Worm (Caenorhabditis elegans) whole organism, midembryonic: ENCODE data around the gene T22G5.1.

Source experiments
- T22C8.4 ChIP-seq: fragments of 200-800 bp; sonication (Bioruptor generic); IDR thresholded peaks from 2 replicates; pipeline ENCODE4 v1.3.6; 2022; ENCODE audit warnings: missing genetic modification characterization, missing compliant biosample characterization
- cog-1 ChIP-seq: sonication (generic microtip); optimal IDR thresholded peaks from 2 replicates; lab custom pipeline; 2016; ENCODE audit warnings: missing genetic modification characterization, missing compliant biosample characterization
- flt-1 ChIP-seq: fragments of 200-800 bp; sonication (Bioruptor generic); IDR thresholded peaks from 2 replicates; pipeline ENCODE4 v1.3.6; 2022; ENCODE audit warnings: missing genetic modification characterization, missing compliant biosample characterization
- klf-2 ChIP-seq: fragments of 200-800 bp; sonication (Bioruptor generic); conservative IDR thresholded peaks from 2 replicates; pipeline ENCODE4 v1.3.6; 2022; ENCODE audit warnings: missing genetic modification reagents, missing genetic modification characterization, missing compliant biosample characterization
- med-1 ChIP-seq: sonication (generic microtip); optimal IDR thresholded peaks from 2 replicates; lab custom pipeline; 2017; ENCODE audit warnings: missing genetic modification characterization, mild to moderate bottlenecking, missing compliant biosample characterization, antibody characterized with exemption, missing genetic modification reagents; ENCODE audit not compliant: insufficient read depth
- ref-1 ChIP-seq: fragments of 200-800 bp; sonication (Bioruptor generic); conservative IDR thresholded peaks from 2 replicates; pipeline ENCODE4 v1.3.6; 2022; ENCODE audit warnings: missing genetic modification reagents, missing genetic modification characterization, missing compliant biosample characterization
- tab-1 ChIP-seq: fragments of 200-800 bp; sonication (Bioruptor generic); IDR thresholded peaks from 2 replicates; pipeline ENCODE4 v1.3.6; 2022; ENCODE audit warnings: missing genetic modification characterization, missing compliant biosample characterization
- ztf-23 ChIP-seq: fragments of 200-800 bp; sonication (Bioruptor generic); IDR thresholded peaks from 2 replicates; pipeline ENCODE4 v1.3.6; 2022; ENCODE audit warnings: missing genetic modification reagents, missing genetic modification characterization, missing compliant biosample characterization
- ztf-29 ChIP-seq: fragments of 200-800 bp; sonication (Bioruptor generic); IDR thresholded peaks from 2 replicates; pipeline ENCODE4 v1.3.6; 2022; ENCODE audit warnings: missing genetic modification reagents, missing genetic modification characterization, missing compliant biosample characterization

The T22G5.1 gene

DNA sequence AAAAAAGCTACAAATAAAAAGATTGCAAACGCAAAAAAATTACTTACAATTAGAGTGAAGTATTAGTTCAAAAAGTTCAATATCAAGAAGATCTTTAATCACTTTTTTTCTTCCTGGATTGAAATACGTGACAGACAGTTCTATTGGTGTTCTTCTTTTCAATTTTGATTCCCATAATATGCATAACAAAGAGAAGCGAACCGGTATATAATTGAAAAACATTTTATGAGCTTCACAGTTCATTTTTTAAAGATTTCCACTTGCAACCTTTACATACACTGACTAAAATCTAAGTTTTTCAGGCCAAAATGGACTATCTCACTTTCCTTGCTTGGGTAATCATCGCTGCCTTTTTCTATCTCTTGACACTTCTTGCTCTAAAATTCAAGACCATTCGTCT, at the start of gene T22G5.1:
T22G5.1 (plus strand) TSS at position 301 of the 400 bp plus-strand sequence.
- TF ChIP-seq med-1 (GFP tag; lab: Kevin White, UChicago): no peak
- TF ChIP-seq ref-1 (GFP tag; lab: Robert Waterston, UW): no peak
- TF ChIP-seq T22C8.4 (GFP tag; lab: Robert Waterston, UW): no peak
- no peak for TF ChIP-seq tab-1 (GFP tag; lab: Robert Waterston, UW)

DNA sequence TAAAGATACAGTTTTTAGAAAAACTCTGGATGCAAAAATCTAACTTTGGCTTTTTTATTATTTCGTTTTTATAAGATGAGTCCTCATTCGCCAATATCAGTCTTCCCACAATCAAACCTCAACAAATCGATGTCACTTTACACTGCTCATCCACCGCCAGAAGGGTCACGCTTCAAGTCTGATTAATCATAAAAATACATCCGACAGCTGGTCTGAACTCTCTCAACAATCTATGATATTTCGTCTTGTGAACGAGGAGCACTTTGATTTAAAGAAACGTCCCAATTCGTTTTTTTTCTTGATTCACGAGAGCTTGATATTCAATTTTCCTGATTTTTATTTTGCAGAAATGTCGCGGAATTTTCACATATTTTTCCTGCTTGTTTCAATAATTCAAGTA, 48.7 kb upstream of the T22G5.1 start, which contains the start of gene nrf-5:
nrf-5 (plus strand) TSS at position 348 of the 400 bp plus-strand sequence.
- TF ChIP-seq ztf-23 (no peak), ref-1 (GFP tag; lab: Robert Waterston, UW) (no peak), klf-2 (GFP tag; lab: Robert Waterston, UW) (no peak), med-1 (GFP tag; lab: Kevin White, UChicago) (no peak), flt-1 (GFP tag; lab: Robert Waterston, UW) (no peak), ztf-29 (GFP tag; lab: Robert Waterston, UW) (no peak), T22C8.4 (GFP tag; lab: Robert Waterston, UW) (no peak), tab-1 (GFP tag; lab: Robert Waterston, UW) (no peak)

DNA sequence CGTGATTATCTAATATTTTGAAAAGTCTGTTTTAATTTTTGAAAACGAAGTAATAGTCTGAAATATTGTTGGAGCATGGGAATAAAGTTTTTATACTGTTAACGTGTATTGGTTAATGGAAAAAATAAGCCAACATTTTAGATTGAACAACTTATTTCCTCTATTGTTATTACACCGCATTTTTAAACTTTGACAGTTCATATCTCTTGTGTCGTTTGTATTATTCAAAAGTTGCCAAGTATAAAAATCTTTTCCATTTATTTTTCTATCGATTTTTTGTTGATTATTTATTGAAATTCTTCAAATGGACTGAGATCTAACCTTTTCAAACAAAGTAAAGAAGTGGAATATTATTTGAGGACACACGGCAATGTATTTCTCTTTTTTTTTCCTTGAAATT, 45.8 kb upstream of the T22G5.1 start, which contains the start of gene str-165:
str-165 (plus strand) TSS at position 301 of the 400 bp plus-strand sequence.
- no peak for TF ChIP-seq T22C8.4 (GFP tag; lab: Robert Waterston, UW)
- no peak for TF ChIP-seq med-1 (GFP tag; lab: Kevin White, UChicago)

DNA sequence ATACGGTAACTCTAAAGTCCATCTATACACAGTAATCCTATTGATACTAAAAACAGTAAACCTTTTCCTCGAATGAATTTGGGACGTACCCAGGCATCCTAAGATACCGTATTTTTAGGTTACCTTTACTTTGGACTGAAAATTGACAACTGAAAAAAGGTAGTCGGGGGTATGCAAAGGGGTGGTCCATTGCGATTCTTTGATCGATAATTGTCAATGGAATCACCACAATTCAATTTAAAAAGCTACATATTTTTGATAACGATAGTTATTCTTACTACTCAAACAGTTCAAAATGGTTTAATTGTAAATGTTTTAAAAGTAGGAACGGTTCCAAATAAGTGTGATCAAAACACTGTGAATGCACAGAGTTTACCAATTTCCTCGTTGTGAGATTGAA, 42.7 kb upstream of the T22G5.1 start, which contains the start of gene srx-129:
srx-129 (plus strand) TSS at position 301 of the 400 bp plus-strand sequence.
- TF ChIP-seq ztf-29 (GFP tag; lab: Robert Waterston, UW) (no peak), flt-1 (GFP tag; lab: Robert Waterston, UW) (no peak), med-1 (GFP tag; lab: Kevin White, UChicago) (no peak), cog-1 (tag; lab: Kevin White, UChicago) (no peak), ref-1 (GFP tag; lab: Robert Waterston, UW) (no peak), T22C8.4 (GFP tag; lab: Robert Waterston, UW) (no peak), ztf-23 (no peak), klf-2 (GFP tag; lab: Robert Waterston, UW) (no peak), tab-1 (GFP tag; lab: Robert Waterston, UW) (no peak)

ce11 chrV:13837173-13837572, 39.5 kb upstream of the T22G5.1 start, which contains the start of gene srx-128:
TSS of gene srx-128 (plus strand) at chrV:13837473.
- TF ChIP-seq ztf-29 (GFP tag; lab: Robert Waterston, UW) (no peak), T22C8.4 (GFP tag; lab: Robert Waterston, UW) (no peak), tab-1 (GFP tag; lab: Robert Waterston, UW) (no peak), cog-1 (tag; lab: Kevin White, UChicago) (no peak), ref-1 (GFP tag; lab: Robert Waterston, UW) (no peak), klf-2 (GFP tag; lab: Robert Waterston, UW) (no peak), ztf-23 (no peak), flt-1 (GFP tag; lab: Robert Waterston, UW) (no peak), med-1 (GFP tag; lab: Kevin White, UChicago) (no peak)

DNA sequence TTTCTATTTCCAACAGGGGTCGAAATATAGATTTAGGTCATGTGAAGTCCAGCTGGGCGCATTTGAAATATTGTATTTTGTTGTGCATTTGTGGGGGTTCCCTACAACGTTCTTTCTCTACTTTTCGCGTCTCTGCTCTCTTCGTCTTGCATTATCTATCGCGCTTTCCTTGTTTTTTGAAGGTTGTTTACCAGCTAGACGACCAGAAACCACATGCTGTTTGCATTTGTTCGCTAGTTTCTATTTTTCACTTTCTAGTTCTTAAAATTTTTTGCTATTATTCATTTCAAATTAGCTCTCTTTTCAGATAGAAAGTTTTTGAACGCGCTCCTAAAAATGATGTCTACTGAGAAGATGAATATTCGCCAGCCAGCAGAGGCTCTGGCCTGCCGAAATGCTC, 37.2 kb upstream of the T22G5.1 start, which contains the start of gene F55B12.10:
F55B12.10 (plus strand) TSS at position 301 of the 400 bp plus-strand sequence.
- TF ChIP-seq T22C8.4 (GFP tag; lab: Robert Waterston, UW) (no peak), ztf-23 (no peak), cog-1 (tag; lab: Kevin White, UChicago) (no peak), ref-1 (GFP tag; lab: Robert Waterston, UW) (no peak), klf-2 (GFP tag; lab: Robert Waterston, UW) (no peak), flt-1 (GFP tag; lab: Robert Waterston, UW) (no peak), med-1 (GFP tag; lab: Kevin White, UChicago) (no peak), ztf-29 (GFP tag; lab: Robert Waterston, UW) (no peak), tab-1 (GFP tag; lab: Robert Waterston, UW) (no peak)

- TF ChIP-seq tab-1 (GFP tag; lab: Robert Waterston, UW) (no peak), T22C8.4 (GFP tag; lab: Robert Waterston, UW) (no peak), ztf-29 (GFP tag; lab: Robert Waterston, UW) (no peak), ref-1 (GFP tag; lab: Robert Waterston, UW) (no peak), ztf-23 (no peak)
These were observed 35.7 kb upstream of the T22G5.1 start, which contains the start of gene srx-17 for ce11 chrV:13840909-13841308. TSS of gene srx-17 (plus strand) at chrV:13841209.

ce11 chrV:13843147-13843546, 33.5 kb upstream of the T22G5.1 start, which contains the start of gene srx-130:
TSS of gene srx-130 (plus strand) at chrV:13843447.
- TF ChIP-seq ztf-23 (no peak), klf-2 (GFP tag; lab: Robert Waterston, UW) (no peak)

DNA sequence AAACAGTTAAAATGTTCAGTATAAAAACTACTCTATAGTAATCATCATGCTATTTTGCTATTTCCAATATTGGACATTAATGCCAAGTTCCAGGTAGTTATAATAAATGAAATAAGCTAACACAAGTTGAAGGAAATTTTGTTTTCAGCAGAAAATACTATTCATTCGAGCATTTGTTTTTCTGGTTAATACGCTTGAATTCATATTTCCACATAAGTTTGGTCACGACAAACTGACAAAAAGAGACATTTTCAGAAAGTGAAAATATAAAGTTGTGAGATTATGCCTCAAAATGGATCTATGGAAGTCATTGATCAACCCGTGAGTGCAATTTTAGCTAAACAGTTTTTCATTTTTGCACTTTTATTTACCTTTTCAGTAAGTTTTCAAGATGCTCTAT, 31.5 kb upstream of the T22G5.1 start, which contains the start of gene srx-131:
srx-131 (plus strand) TSS at position 301 of the 400 bp plus-strand sequence.
- TF ChIP-seq ztf-23 (no peak), flt-1 (GFP tag; lab: Robert Waterston, UW) (no peak)

DNA sequence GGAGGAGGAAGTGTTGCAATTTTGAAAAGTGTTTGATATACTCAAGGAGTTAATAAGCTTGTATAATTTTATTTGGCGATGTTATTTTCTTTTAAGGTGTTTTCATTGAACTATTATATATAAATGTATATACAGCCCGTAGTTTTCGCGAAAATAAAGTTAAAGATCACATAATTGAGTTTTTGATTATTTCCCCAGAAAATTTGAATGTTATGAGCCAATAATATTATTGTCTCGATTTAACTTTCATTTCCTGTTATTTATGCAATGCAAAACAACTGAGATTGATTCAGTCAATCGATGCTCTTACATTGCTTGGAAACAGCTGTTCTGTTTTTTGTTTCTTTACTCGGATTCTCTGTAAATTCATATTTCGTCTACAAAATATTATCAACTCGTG, 28.2 kb upstream of the T22G5.1 start, which contains the start of gene srx-133:
srx-133 (plus strand) TSS at position 301 of the 400 bp plus-strand sequence.
- TF ChIP-seq flt-1 (GFP tag; lab: Robert Waterston, UW): no peak
